Worm (Caenorhabditis elegans): Measurements from ENCODE around the gene asp-3.

Gene asp-3

DNA sequence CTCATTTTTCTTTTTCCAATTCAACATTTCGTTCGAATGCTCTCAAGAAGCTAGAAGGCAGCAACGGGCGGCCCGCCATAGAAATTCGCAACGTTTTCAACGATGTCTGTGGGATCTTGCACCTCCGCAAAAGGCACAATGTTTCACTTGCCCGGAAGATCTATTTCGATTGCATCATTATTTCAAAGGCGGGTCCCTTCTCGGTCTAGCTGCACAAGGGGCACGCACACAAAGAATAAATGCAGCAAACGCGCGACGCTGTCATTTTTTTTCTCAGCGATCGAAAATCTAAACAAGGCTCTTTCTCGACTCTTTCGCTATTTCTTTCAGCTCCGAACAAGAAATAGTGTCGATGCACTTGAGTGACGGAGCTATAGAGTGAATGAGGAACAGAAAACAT, 45.9 kb upstream of the asp-3 start (continued):
- TF ChIP-seq irx-1 (tag; optimal IDR thresholded peaks at IDR 0.05) (no peak), mdl-1 (tag; optimal IDR thresholded peaks at IDR 0.05) (peak in 1 of 2 experiments; percentile 73), nhr-19 (GFP tag; conservative IDR thresholded peaks at IDR 0.05) (no peak), unc-130 (tag; optimal IDR thresholded peaks at IDR 0.05) (no peak), jun-1 (tag; optimal IDR thresholded peaks at IDR 0.05) (no peak), aly-2 (tag; optimal IDR thresholded peaks at IDR 0.05) (no peak), unc-86 (tag; optimal IDR thresholded peaks at IDR 0.05) (peak; percentile 33), tbx-2 (tag; optimal IDR thresholded peaks at IDR 0.05) (no peak), nhr-237 (tag; optimal IDR thresholded peaks at IDR 0.05) (no peak), grh-1 (GFP tag; IDR thresholded peaks at IDR 0.05) (no peak), nhr-47 (tag; optimal IDR thresholded peaks at IDR 0.05) (no peak), lin-15B (tag; optimal IDR thresholded peaks at IDR 0.05) (no peak), hpl-2 (GFP tag; optimal IDR thresholded peaks at IDR 0.05) (no peak), ceh-90 (tag; optimal IDR thresholded peaks at IDR 0.05) (no peak), elt-3 (tag; optimal IDR thresholded peaks at IDR 0.05) (no peak), nhr-12 (tag; optimal IDR thresholded peaks at IDR 0.05) (no peak), tlp-1 (tag; optimal IDR thresholded peaks at IDR 0.05) (no peak), efl-1 (optimal IDR thresholded peaks at IDR 0.05) (no peak), efl-1 (GFP tag; optimal IDR thresholded peaks at IDR 0.05 in 1 of 2) (no peak), nhr-71 (tag; optimal IDR thresholded peaks at IDR 0.05) (no peak), ceh-63 (GFP tag; optimal IDR thresholded peaks at IDR 0.05) (no peak), C04F5.9 (tag; optimal IDR thresholded peaks at IDR 0.05) (no peak), ceh-82 (tag; optimal IDR thresholded peaks at IDR 0.05) (peak in 1 of 3 experiments; percentile 27), elt-2 (tag; optimal IDR thresholded peaks at IDR 0.05) (no peak), rnt-1 (tag; optimal IDR thresholded peaks at IDR 0.05) (peak; percentile 7), zip-4 (GFP tag; optimal IDR thresholded peaks at IDR 0.05) (no peak), ztf-4 (tag; optimal IDR thresholded peaks at IDR 0.05) (no peak), lin-35 (GFP tag; optimal IDR thresholded peaks at IDR 0.05) (no peak), pag-3 (tag; optimal IDR thresholded peaks at IDR 0.05; ENCODE audit: borderline replicate concordance, insufficient read depth) (no peak), lin-13 (GFP tag; optimal IDR thresholded peaks at IDR 0.05) (no peak), ztf-11 (tag; optimal IDR thresholded peaks at IDR 0.05) (no peak), nhr-76 (tag; optimal IDR thresholded peaks at IDR 0.05) (no peak), sup-37 (GFP tag; optimal IDR thresholded peaks at IDR 0.05) (no peak), fos-1 (tag; optimal IDR thresholded peaks at IDR 0.05) (no peak), hlh-17 (GFP tag; optimal IDR thresholded peaks at IDR 0.05; ENCODE audit: borderline replicate concordance) (no peak), mab-9 (GFP tag; IDR thresholded peaks at IDR 0.05) (0 out of 2 replicates have a peak, but pooled peaks have one; percentile 41), efl-3 (GFP tag; optimal IDR thresholded peaks at IDR 0.05) (no peak), snu-23 (GFP tag; optimal IDR thresholded peaks at IDR 0.05) (no peak), ceh-88 (GFP tag; IDR thresholded peaks at IDR 0.05) (no peak), fkh-4 (tag; optimal IDR thresholded peaks at IDR 0.05; ENCODE audit: borderline replicate concordance) (no peak), egl-13 (tag; optimal IDR thresholded peaks at IDR 0.05) (peak; percentile 31), nhr-28 (tag; optimal IDR thresholded peaks at IDR 0.05) (no peak), skn-1 (tag; optimal IDR thresholded peaks at IDR 0.05) (no peak), ceh-8 (GFP tag; optimal IDR thresholded peaks at IDR 0.05) (no peak), F16B12.6 (tag; optimal IDR thresholded peaks at IDR 0.05) (no peak), nhr-85 (tag) (no peak), nhr-11 (tag; optimal IDR thresholded peaks at IDR 0.05) (no peak), isw-1 (GFP tag; IDR thresholded peaks at IDR 0.05) (no peak), fkh-10 (GFP tag; optimal IDR thresholded peaks at IDR 0.05) (peak; percentile 82), ets-5 (GFP tag; IDR thresholded peaks at IDR 0.05) (no peak), C16A3.4 (tag; optimal IDR thresholded peaks at IDR 0.05) (no peak), lsy-2 (tag; optimal IDR thresholded peaks at IDR 0.05) (no peak), lir-3 (tag; optimal IDR thresholded peaks at IDR 0.05; ENCODE audit: poor library complexity) (no peak)

Measured in whole organism, L1 larva.